Fruit fly (Drosophila melanogaster): ENCODE measurements around the gene stai.

Gene stai

DNA sequence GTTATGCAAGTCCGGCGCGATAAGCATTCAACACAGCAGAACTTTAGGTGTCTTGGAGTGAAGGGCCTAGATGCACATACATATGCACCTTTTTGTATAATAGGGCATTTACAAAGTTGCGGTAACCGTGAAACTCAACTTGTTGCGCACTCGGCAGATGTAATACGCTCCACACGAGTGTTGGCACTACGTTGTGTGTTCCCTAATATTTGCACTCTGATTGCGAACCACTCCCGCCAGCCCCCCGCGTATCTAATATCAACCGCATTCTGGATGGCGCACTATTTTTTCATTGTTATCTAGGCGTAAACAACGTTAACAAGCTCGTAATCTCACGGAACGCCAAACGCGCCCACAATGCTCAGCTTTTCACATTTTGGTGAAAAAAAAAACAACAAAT lies 19.8 kb upstream of the stai start:
- TF ChIP-seq CG11398 (GFP tag; optimal IDR thresholded peaks at IDR 0.05) (no peak), Asciz (GFP tag; optimal IDR thresholded peaks at IDR 0.05) (no peak), CG12769 (tag; optimal IDR thresholded peaks at IDR 0.05) (peak; percentile 59), CG7745 (tag; optimal IDR thresholded peaks at IDR 0.05) (no peak), CG12744 (GFP tag; optimal IDR thresholded peaks at IDR 0.05) (no peak), CG4617 (GFP tag; optimal IDR thresholded peaks at IDR 0.05; ENCODE audit: borderline replicate concordance) (no peak), Dll (GFP tag; IDR thresholded peaks at IDR 0.05; ENCODE audit: partially characterized antibody) (no peak), GATAe (GFP tag; conservative IDR thresholded peaks at IDR 0.05) (0 out of 2 replicates have a peak, but pooled peaks have one; percentile 42), CG5953 (GFP tag; IDR thresholded peaks at IDR 0.05) (no peak), CG17361 (GFP tag; IDR thresholded peaks at IDR 0.05) (no peak), mirr (GFP tag; optimal IDR thresholded peaks at IDR 0.05) (peak; percentile 6), ems (GFP tag; optimal IDR thresholded peaks at IDR 0.05) (no peak), CG14710 (tag; optimal IDR thresholded peaks at IDR 0.05) (no peak), Scr (GFP tag; IDR thresholded peaks at IDR 0.05; ENCODE audit: partially characterized antibody) (no peak), cwo (GFP tag; optimal IDR thresholded peaks at IDR 0.05) (peak; percentile 18), CG18619 (GFP tag; optimal IDR thresholded peaks at IDR 0.05) (no peak), Sox102F (GFP tag; optimal IDR thresholded peaks at IDR 0.05) (no peak), maf-S (GFP tag; optimal IDR thresholded peaks at IDR 0.05) (no peak), Hmx (GFP tag; optimal IDR thresholded peaks at IDR 0.05) (no peak), CG8281 (tag; optimal IDR thresholded peaks at IDR 0.05) (no peak), CG12299 (tag; optimal IDR thresholded peaks at IDR 0.05) (no peak), en (GFP tag; optimal IDR thresholded peaks at IDR 0.05) (no peak), caup (GFP tag; optimal IDR thresholded peaks at IDR 0.05; ENCODE audit: severe bottlenecking) (peak; percentile 41), schlank (tag; optimal IDR thresholded peaks at IDR 0.05) (peak; percentile 5), dmrt11E (tag; optimal IDR thresholded peaks at IDR 0.05) (no peak), BtbVII (GFP tag; optimal IDR thresholded peaks at IDR 0.05) (no peak), CG5245 (GFP tag; optimal IDR thresholded peaks at IDR 0.05) (no peak), crol (GFP tag; IDR thresholded peaks at IDR 0.05) (0 out of 2 replicates have a peak, but pooled peaks have one; percentile 9), CG3163 (GFP tag; optimal IDR thresholded peaks at IDR 0.05) (no peak), CG2129 (GFP tag; IDR thresholded peaks at IDR 0.05; ENCODE audit: partially characterized antibody) (no peak), slbo (GFP tag; IDR thresholded peaks at IDR 0.05) (no peak), fru (optimal IDR thresholded peaks at IDR 0.05) (no peak), E2f2 (GFP tag; IDR thresholded peaks at IDR 0.05) (no peak), hb (GFP tag; IDR thresholded peaks at IDR 0.05; ENCODE audit: partially characterized antibody) (no peak), CG43689 (GFP tag; IDR thresholded peaks at IDR 0.05) (no peak), Neu2 (GFP tag; optimal IDR thresholded peaks at IDR 0.05; ENCODE audit: borderline replicate concordance) (no peak), Doc2 (GFP tag; IDR thresholded peaks at IDR 0.05) (no peak), CG31388 (GFP tag; optimal IDR thresholded peaks at IDR 0.05) (no peak), kni (GFP tag; optimal IDR thresholded peaks at IDR 0.05) (no peak), CG42726 (GFP tag; IDR thresholded peaks at IDR 0.05; ENCODE audit: partially characterized antibody) (no peak), CG12104 (GFP tag; optimal IDR thresholded peaks at IDR 0.05) (no peak), abd-A (tag; optimal IDR thresholded peaks at IDR 0.05) (no peak), CG15514 (GFP tag; optimal IDR thresholded peaks at IDR 0.05) (peak; percentile 23), CG34224 (GFP tag; IDR thresholded peaks at IDR 0.05; ENCODE audit: partially characterized antibody) (no peak), dan (GFP tag; IDR thresholded peaks at IDR 0.05) (no peak), amos (GFP tag; IDR thresholded peaks at IDR 0.05; ENCODE audit: partially characterized antibody) (no peak), CG18599 (GFP tag; optimal IDR thresholded peaks at IDR 0.05) (peak; percentile 16), gro (GFP tag; optimal IDR thresholded peaks at IDR 0.05) (no peak), sisA (GFP tag; IDR thresholded peaks at IDR 0.05) (no peak), gfzf (GFP tag; optimal IDR thresholded peaks at IDR 0.05) (no peak)

Data from whole organism, embryonic.